Worm (Caenorhabditis elegans) whole organism, L2 larva: ENCODE data around the gene lsm-4.

Source experiments
- F13H6.1 ChIP-seq: sonication (generic microtip); optimal IDR thresholded peaks from 2 replicates; lab custom pipeline; 2016; ENCODE audit warnings: missing genetic modification characterization, missing compliant biosample characterization
- alr-1 ChIP-seq: fragments of 150-350 bp; optimal IDR thresholded peaks from 2 replicates; lab custom pipeline; 2014; ENCODE audit warnings: missing biosample characterization, missing genetic modification characterization
- aly-2 ChIP-seq: fragments of 150-350 bp; optimal IDR thresholded peaks from 2 replicates; lab custom pipeline; 2014; ENCODE audit warnings: missing biosample characterization, missing genetic modification characterization
- ama-1 ChIP-seq: fragments of 150-350 bp; optimal IDR thresholded peaks from 2 replicates; lab custom pipeline; 2018; ENCODE audit warnings: inconsistent platforms
- blmp-1 ChIP-seq: sonication (generic microtip); optimal IDR thresholded peaks from 2 replicates; lab custom pipeline; 2017; ENCODE audit warnings: missing genetic modification characterization, mild to moderate bottlenecking, missing compliant biosample characterization, antibody characterized with exemption, moderate library complexity; ENCODE audit not compliant: insufficient read depth
- ceh-16 ChIP-seq: fragments of 150-350 bp; optimal IDR thresholded peaks from 2 replicates; lab custom pipeline; 2014; ENCODE audit warnings: missing biosample characterization, missing genetic modification characterization
- crh-2 ChIP-seq: sonication (generic microtip); optimal IDR thresholded peaks from 2 replicates; lab custom pipeline; 2017; ENCODE audit warnings: missing biosample characterization, missing genetic modification characterization
- elt-1 ChIP-seq: fragments of 150-350 bp; optimal IDR thresholded peaks from 2 replicates; lab custom pipeline; 2014; ENCODE audit warnings: missing biosample characterization, missing genetic modification characterization
- elt-3 ChIP-seq: sonication (generic microtip); optimal IDR thresholded peaks from 2 replicates; lab custom pipeline; 2017; ENCODE audit warnings: missing biosample characterization, missing genetic modification characterization
- fos-1 ChIP-seq: fragments of 150-350 bp; optimal IDR thresholded peaks from 2 replicates; lab custom pipeline; 2014; ENCODE audit warnings: missing biosample characterization, missing genetic modification characterization
- gmeb-1 ChIP-seq: fragments of 150-350 bp; optimal IDR thresholded peaks from 2 replicates; lab custom pipeline; 2014; ENCODE audit warnings: missing biosample characterization, missing genetic modification characterization
- lin-11 ChIP-seq: fragments of 150-350 bp; sonication (generic microtip); optimal IDR thresholded peaks from 2 replicates; lab custom pipeline; 2014; ENCODE audit warnings: missing biosample characterization, missing genetic modification characterization, inconsistent platforms, mixed read lengths
- lin-13 ChIP-seq: fragments of 150-350 bp; optimal IDR thresholded peaks from 2 replicates; lab custom pipeline; 2014; ENCODE audit warnings: missing biosample characterization, missing genetic modification reagents, missing genetic modification characterization
- mab-5 ChIP-seq: fragments of 150-350 bp; optimal IDR thresholded peaks from 2 replicates; lab custom pipeline; 2014; ENCODE audit warnings: missing biosample characterization, missing genetic modification characterization
- mdl-1 ChIP-seq, 2 experiments: fragments of 150-350 bp in 1 of 2; sonication (generic microtip) in 1 of 2; optimal IDR thresholded peaks; 2 replicates each; lab custom pipeline; 2017; ENCODE audit warnings: missing biosample characterization in 2 of 2, missing genetic modification characterization in 2 of 2
- nhr-10 ChIP-seq: sonication (generic microtip); optimal IDR thresholded peaks from 2 replicates; lab custom pipeline; 2017; ENCODE audit warnings: missing biosample characterization, missing genetic modification characterization
- nhr-23 ChIP-seq: fragments of 150-350 bp; optimal IDR thresholded peaks from 2 replicates; lab custom pipeline; 2014; ENCODE audit warnings: missing biosample characterization, missing genetic modification reagents, missing genetic modification characterization
- nhr-237 ChIP-seq: fragments of 150-350 bp; optimal IDR thresholded peaks from 2 replicates; lab custom pipeline; 2014; ENCODE audit warnings: missing biosample characterization, missing genetic modification characterization
- nhr-25 ChIP-seq: fragments of 150-350 bp; sonication (generic microtip); optimal IDR thresholded peaks from 3 replicates; lab custom pipeline; 2014; ENCODE audit warnings: missing biosample characterization, missing genetic modification characterization
- nhr-6 ChIP-seq: fragments of 150-350 bp; optimal IDR thresholded peaks from 2 replicates; lab custom pipeline; 2014; ENCODE audit warnings: missing biosample characterization, missing genetic modification characterization
- nhr-77 ChIP-seq: fragments of 150-350 bp; optimal IDR thresholded peaks from 2 replicates; lab custom pipeline; 2014; ENCODE audit warnings: missing biosample characterization, missing genetic modification characterization
- skn-1 ChIP-seq: sonication (generic microtip); optimal IDR thresholded peaks from 2 replicates; lab custom pipeline; 2017; ENCODE audit warnings: missing biosample characterization, missing genetic modification characterization
- sma-3 ChIP-seq: sonication (generic microtip); optimal IDR thresholded peaks from 2 replicates; lab custom pipeline; 2016; ENCODE audit warnings: missing genetic modification reagents, missing genetic modification characterization, missing compliant biosample characterization
- sma-9 ChIP-seq, 2 experiments: fragments of 150-350 bp in 1 of 2; sonication (generic microtip) in 1 of 2; optimal IDR thresholded peaks; 2 replicates each; lab custom pipeline; 2014 to 2016; ENCODE audit warnings: missing genetic modification characterization in 2 of 2, mild to moderate bottlenecking in 1 of 2, missing biosample characterization in 1 of 2, missing compliant biosample characterization in 1 of 2, missing genetic modification reagents in 1 of 2, moderate library complexity in 1 of 2
- unc-55 ChIP-seq: fragments of 150-350 bp; sonication (generic microtip); optimal IDR thresholded peaks from 3 replicates; lab custom pipeline; 2014; ENCODE audit warnings: missing biosample characterization, missing genetic modification reagents, missing genetic modification characterization
- unc-62 ChIP-seq: fragments of 150-350 bp; optimal IDR thresholded peaks from 2 replicates; lab custom pipeline; 2014; ENCODE audit warnings: missing biosample characterization, missing genetic modification reagents, missing genetic modification characterization
- ztf-1 ChIP-seq: fragments of 200-800 bp; sonication (Bioruptor generic); conservative IDR thresholded peaks from 2 replicates; pipeline ENCODE4 v1.3.6; 2022; ENCODE audit warnings: missing genetic modification characterization, missing compliant biosample characterization
- ztf-4 ChIP-seq: fragments of 150-350 bp; optimal IDR thresholded peaks from 2 replicates; lab custom pipeline; 2014; ENCODE audit warnings: missing biosample characterization, missing genetic modification characterization

The lsm-4 gene

DNA sequence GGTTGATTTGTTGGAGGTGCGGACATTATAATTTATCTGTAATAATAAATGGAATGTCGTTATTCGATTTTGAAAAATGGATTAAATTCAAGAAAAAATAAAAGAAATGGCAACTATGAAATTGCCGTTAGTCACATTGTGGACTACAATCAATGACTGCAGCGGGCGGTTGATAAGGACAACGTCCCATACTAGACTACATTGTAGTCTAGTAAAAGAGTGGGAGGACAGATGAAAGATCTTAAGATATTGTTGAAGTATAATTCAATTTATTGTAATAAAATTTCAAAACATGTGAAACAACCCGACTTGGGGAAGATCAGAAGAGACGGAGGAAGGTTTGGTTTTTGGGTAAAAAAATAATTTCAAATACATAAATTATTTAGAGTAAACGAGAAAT lies 985 bp downstream of the lsm-4 start, which contains the start of the genes prx-13 and ada-2:
prx-13 (minus strand) TSS at position 38 of the 400 bp plus-strand sequence.
ada-2 (plus strand) TSS at position 282 of the 400 bp plus-strand sequence.
- TF ChIP-seq sma-3 (GFP tag; lab: Kevin White, UChicago) (peak; percentile 6), gmeb-1 (tag; lab: Kevin White, UChicago) (no peak), sma-9 (GFP tag; optimal IDR thresholded peaks at IDR 0.05; lab: Kevin White, UChicago) (peak; percentile 8), sma-9 (tag; optimal IDR thresholded peaks at IDR 0.05; lab: Kevin White, UChicago) (no peak), lin-13 (GFP tag; lab: Kevin White, UChicago) (no peak), fos-1 (tag; lab: Kevin White, UChicago) (peak; percentile 79), unc-62 (GFP tag; lab: Kevin White, UChicago) (no peak), alr-1 (no peak), nhr-23 (tag; lab: Kevin White, UChicago) (no peak), lin-11 (tag; lab: Kevin White, UChicago) (no peak)

DNA sequence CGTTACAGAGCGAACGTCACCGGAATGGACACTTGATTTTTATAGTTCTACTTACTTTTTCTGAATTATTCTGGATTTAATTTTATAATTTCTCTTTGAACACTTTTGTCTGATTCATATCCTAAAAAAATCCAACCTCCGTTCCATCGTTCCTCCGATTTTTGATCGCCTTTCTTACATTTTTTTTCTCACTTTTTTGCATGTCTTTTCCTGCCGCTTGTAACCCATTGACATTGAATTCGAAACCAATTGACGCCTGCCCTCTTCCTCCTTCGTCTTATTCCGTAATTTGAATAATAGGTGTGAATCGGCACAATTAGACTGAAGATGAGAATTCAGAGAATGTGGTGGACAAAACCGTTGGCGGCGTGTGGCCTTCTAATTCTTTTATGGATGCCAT lies 7.4 kb downstream of the lsm-4 start, which contains the start of gene skpo-3:
skpo-3 (plus strand) TSS at position 301 of the 400 bp plus-strand sequence.
- no peak for TF ChIP-seq nhr-25
- no peak for TF ChIP-seq gmeb-1 (tag; lab: Kevin White, UChicago)
- TF ChIP-seq elt-1, result no peak
- TF ChIP-seq nhr-6 (tag; lab: Kevin White, UChicago), result no peak
- no peak for TF ChIP-seq crh-2
- TF ChIP-seq ztf-1, result no peak
- no peak for TF ChIP-seq sma-9 (GFP tag; optimal IDR thresholded peaks at IDR 0.05; lab: Kevin White, UChicago)
- no peak for TF ChIP-seq sma-9 (tag; optimal IDR thresholded peaks at IDR 0.05; lab: Kevin White, UChicago)

ce11 chrII:7242754-7243153 lies 10.2 kb downstream of the lsm-4 start:
- TF ChIP-seq mdl-1 (tag; optimal IDR thresholded peaks at IDR 0.05; lab: Kevin White, UChicago), result no peak
- TF ChIP-seq sma-3 (GFP tag; lab: Kevin White, UChicago), result peak; percentile 28
- TF ChIP-seq mab-5, result no peak
- no peak for TF ChIP-seq aly-2 (tag; lab: Kevin White, UChicago)
- peak; percentile 79 for TF ChIP-seq blmp-1 (tag; lab: Kevin White, UChicago)
- TF ChIP-seq, all 48 proteins: peak for 2

ce11 chrII:7239705-7240104 lies 13.3 kb downstream of the lsm-4 start:
- peak; percentile 15 for TF ChIP-seq nhr-25
- no peak for TF ChIP-seq sma-9 (GFP tag; optimal IDR thresholded peaks at IDR 0.05; lab: Kevin White, UChicago)
- TF ChIP-seq sma-9 (tag; optimal IDR thresholded peaks at IDR 0.05; lab: Kevin White, UChicago), result no peak

DNA sequence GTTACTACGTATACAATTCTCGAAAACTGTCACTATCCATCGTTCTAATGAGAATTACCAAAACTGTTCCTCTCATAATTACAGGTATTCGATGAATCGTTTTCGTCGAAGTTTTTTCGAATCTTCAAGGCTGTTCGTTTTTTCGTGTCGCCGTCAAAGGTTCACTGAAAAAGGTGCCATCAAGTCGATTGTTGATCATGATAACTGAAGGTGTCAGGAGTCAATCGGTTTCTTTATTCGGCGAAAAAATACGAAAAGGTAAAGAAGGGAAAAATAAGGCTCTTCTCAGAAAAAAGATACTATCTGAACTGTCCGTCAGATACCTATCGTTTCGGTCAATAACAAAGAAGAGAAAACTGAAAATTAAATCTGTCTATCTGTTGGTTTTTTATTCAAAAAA lies 14.2 kb downstream of the lsm-4 start:
- TF ChIP-seq ceh-16, result peak; percentile 67
- TF ChIP-seq skn-1, result no peak

ce11 chrII:7238248-7238647 lies 14.7 kb downstream of the lsm-4 start, which contains the start of gene aqp-1:
Gene aqp-1, minus strand, starts transcription at chrII:7238349.
- peak; percentile 68 for TF ChIP-seq crh-2
- no peak for TF ChIP-seq ama-1 (lab: Kevin White, UChicago)
- peak in 1 of 2 experiments; percentile 17 for TF ChIP-seq mdl-1 (tag; optimal IDR thresholded peaks at IDR 0.05; lab: Kevin White, UChicago)
- peak; percentile 78 for TF ChIP-seq sma-9 (GFP tag; optimal IDR thresholded peaks at IDR 0.05; lab: Kevin White, UChicago)
- TF ChIP-seq sma-9 (tag; optimal IDR thresholded peaks at IDR 0.05; lab: Kevin White, UChicago), result no peak
- TF ChIP-seq nhr-25, result no peak
- no peak for TF ChIP-seq lin-11 (tag; lab: Kevin White, UChicago)
- peak; percentile 24 for TF ChIP-seq F13H6.1 (tag; lab: Kevin White, UChicago)
- TF ChIP-seq elt-3 (tag; lab: Kevin White, UChicago), result no peak
- peak; percentile 21 for TF ChIP-seq sma-3 (GFP tag; lab: Kevin White, UChicago)
- no peak for TF ChIP-seq nhr-10 (tag; lab: Kevin White, UChicago)
- peak; percentile 40 for TF ChIP-seq fos-1 (tag; lab: Kevin White, UChicago)
- TF ChIP-seq nhr-77 (tag; lab: Kevin White, UChicago), result no peak
- no peak for TF ChIP-seq nhr-237 (tag; lab: Kevin White, UChicago)

ce11 chrII:7236937-7237336 lies 16.0 kb downstream of the lsm-4 start:
- no peak for TF ChIP-seq nhr-23 (tag; lab: Kevin White, UChicago)
- TF ChIP-seq fos-1 (tag; lab: Kevin White, UChicago), result peak; percentile 32
- no peak for TF ChIP-seq lin-13 (GFP tag; lab: Kevin White, UChicago)
- TF ChIP-seq ztf-4 (tag; lab: Kevin White, UChicago), result no peak
- no peak for TF ChIP-seq unc-55 (GFP tag; lab: Kevin White, UChicago)
- TF ChIP-seq elt-1, result no peak
